Fruit fly (Drosophila melanogaster) whole organism, pupa: ENCODE measurements around the gene por.

Source experiments
- CG10348 ChIP-seq: fragments of 200-800 bp; sonication (Bioruptor generic); IDR thresholded peaks from 2 replicates; pipeline ENCODE4 v1.3.6; 2022; ENCODE audit warnings: missing biosample characterization, missing genetic modification characterization
- CG12605 ChIP-seq: fragments of 200-800 bp; sonication (Bioruptor generic); IDR thresholded peaks from 2 replicates; pipeline ENCODE4 v1.3.6; 2022; ENCODE audit warnings: missing biosample characterization, missing genetic modification characterization
- CG13204 ChIP-seq: fragments of 200-800 bp; sonication (Bioruptor generic); optimal IDR thresholded peaks from 2 replicates; lab custom pipeline; 2018; ENCODE audit warnings: missing biosample characterization, mild to moderate bottlenecking, missing genetic modification characterization, moderate library complexity
- CG14655 ChIP-seq: fragments of 200-800 bp; sonication (Bioruptor generic); optimal IDR thresholded peaks from 3 replicates; lab custom pipeline; 2017; ENCODE audit warnings: mild to moderate bottlenecking, missing biosample characterization, missing genetic modification reagents, missing genetic modification characterization
- CG15710 ChIP-seq: fragments of 200-800 bp; sonication (Bioruptor generic); optimal IDR thresholded peaks from 2 replicates; lab custom pipeline; 2018; ENCODE audit warnings: missing biosample characterization, mild to moderate bottlenecking, missing genetic modification characterization, moderate library complexity
- CG17806 ChIP-seq: fragments of 200-800 bp; sonication (Bioruptor generic); optimal IDR thresholded peaks from 2 replicates; lab custom pipeline; 2018; ENCODE audit warnings: missing biosample characterization, mild to moderate bottlenecking, missing genetic modification characterization, moderate library complexity
- CG32121 ChIP-seq: fragments of 200-800 bp; sonication (Bioruptor generic); IDR thresholded peaks from 2 replicates; pipeline ENCODE4 v1.3.6; 2022; ENCODE audit warnings: missing biosample characterization, missing genetic modification characterization
- CG34367 ChIP-seq: fragments of 200-800 bp; sonication (Bioruptor generic); optimal IDR thresholded peaks from 2 replicates; lab custom pipeline; 2018; ENCODE audit warnings: missing biosample characterization, mild to moderate bottlenecking, missing genetic modification characterization
- CG4496 ChIP-seq: fragments of 200-800 bp; sonication (Bioruptor generic); IDR thresholded peaks from 3 replicates; pipeline ENCODE4 v1.3.6; 2022; ENCODE audit warnings: missing biosample characterization, missing genetic modification characterization
- CG8159 ChIP-seq: fragments of 200-800 bp; sonication (Bioruptor generic); optimal IDR thresholded peaks from 3 replicates; lab custom pipeline; 2018; ENCODE audit warnings: missing biosample characterization, mild to moderate bottlenecking, missing genetic modification characterization, moderate library complexity
- CG8301 ChIP-seq: fragments of 200-800 bp; sonication (Bioruptor generic); optimal IDR thresholded peaks from 2 replicates; lab custom pipeline; 2018; ENCODE audit warnings: missing biosample characterization, mild to moderate bottlenecking, missing genetic modification characterization
- CG9948 ChIP-seq: fragments of 200-800 bp; sonication (Bioruptor generic); optimal IDR thresholded peaks from 2 replicates; lab custom pipeline; 2018; ENCODE audit warnings: missing biosample characterization, mild to moderate bottlenecking, missing genetic modification characterization, moderate library complexity
- D1 ChIP-seq: fragments of 200-800 bp; sonication (Bioruptor generic); optimal IDR thresholded peaks from 2 replicates; lab custom pipeline; 2018; ENCODE audit warnings: missing biosample characterization, mild to moderate bottlenecking, missing genetic modification characterization, moderate library complexity
- EcR ChIP-seq: fragments of 200-800 bp; sonication (Bioruptor generic); optimal IDR thresholded peaks from 3 replicates; lab custom pipeline; 2019; ENCODE audit warnings: missing biosample characterization, missing genetic modification characterization, mild to moderate bottlenecking, moderate library complexity, missing genetic modification reagents
- Ets98B ChIP-seq: fragments of 200-800 bp; sonication (Bioruptor generic); IDR thresholded peaks from 2 replicates; pipeline ENCODE4 v1.3.6; 2022; ENCODE audit warnings: missing biosample characterization, missing genetic modification characterization
- Pif1A ChIP-seq: fragments of 200-800 bp; sonication (Bioruptor generic); optimal IDR thresholded peaks from 3 replicates; lab custom pipeline; 2016; ENCODE audit warnings: missing biosample characterization, missing genetic modification characterization
- Pif1B ChIP-seq: fragments of 200-800 bp; sonication (Bioruptor generic); optimal IDR thresholded peaks from 3 replicates; lab custom pipeline; 2016; ENCODE audit warnings: missing biosample characterization, missing genetic modification characterization
- Snoo ChIP-seq: fragments of 200-800 bp; sonication (Bioruptor generic); optimal IDR thresholded peaks from 3 replicates; lab custom pipeline; 2017; ENCODE audit warnings: missing biosample characterization, mild to moderate bottlenecking, missing genetic modification characterization, inconsistent platforms
- fd96Ca ChIP-seq: fragments of 200-800 bp; sonication (Bioruptor generic); IDR thresholded peaks from 3 replicates; pipeline ENCODE4 v1.3.6; 2022; ENCODE audit warnings: missing biosample characterization, missing genetic modification characterization
- gl ChIP-seq: fragments of 200-800 bp; sonication (Bioruptor generic); optimal IDR thresholded peaks from 2 replicates; lab custom pipeline; 2018; ENCODE audit warnings: missing biosample characterization, mild to moderate bottlenecking, missing genetic modification characterization
- rn ChIP-seq: fragments of 200-800 bp; sonication (Bioruptor generic); IDR thresholded peaks from 2 replicates; pipeline ENCODE4 v1.3.6; 2022; ENCODE audit warnings: missing biosample characterization, missing genetic modification characterization

por gene

dm6 chrX:18399965-18400364, 20.3 kb upstream of the por start, which contains the start of gene CG34328:
TSS of gene CG34328 (minus strand) at chrX:18400065.
- TF ChIP-seq Ets98B (GFP tag; lab: Robert Waterston, UW) (no peak), D1 (no peak), CG8159 (tag; lab: Kevin White, UChicago) (no peak), Snoo (tag; lab: Kevin White, UChicago) (no peak), fd96Ca (GFP tag; lab: Robert Waterston, UW) (no peak), Pif1A (GFP tag; lab: Kevin White, UChicago) (no peak), Pif1B (GFP tag; lab: Kevin White, UChicago) (no peak), CG32121 (GFP tag; lab: Robert Waterston, UW) (no peak), EcR (GFP tag; lab: Kevin White, UChicago) (no peak), CG8301 (tag; lab: Kevin White, UChicago) (no peak), CG14655 (GFP tag; lab: Kevin White, UChicago) (no peak), CG17806 (tag; lab: Kevin White, UChicago) (no peak)

- TF ChIP-seq EcR (GFP tag; lab: Kevin White, UChicago) (peak; percentile 75), rn (GFP tag; lab: Robert Waterston, UW) (no peak), CG14655 (GFP tag; lab: Kevin White, UChicago) (no peak)
Measured at dm6 chrX:18395157-18395556, 15.5 kb upstream of the por start.

dm6 chrX:18386784-18387183, 7.1 kb upstream of the por start, which contains the start of gene Tsf1:
TSS of gene Tsf1 (plus strand) at chrX:18387084.
- no peak for TF ChIP-seq Ets98B (GFP tag; lab: Robert Waterston, UW)
- no peak for TF ChIP-seq CG8159 (tag; lab: Kevin White, UChicago)
- no peak for TF ChIP-seq CG10348
- TF ChIP-seq CG8301 (tag; lab: Kevin White, UChicago): no peak
- TF ChIP-seq CG14655 (GFP tag; lab: Kevin White, UChicago): no peak
- TF ChIP-seq CG15710: no peak
- TF ChIP-seq CG32121 (GFP tag; lab: Robert Waterston, UW): no peak
- TF ChIP-seq CG34367 (tag; lab: Kevin White, UChicago): no peak
- no peak for TF ChIP-seq CG9948
- no peak for TF ChIP-seq Pif1B (GFP tag; lab: Kevin White, UChicago)
- no peak for TF ChIP-seq rn (GFP tag; lab: Robert Waterston, UW)
- no peak for TF ChIP-seq CG13204 (GFP tag; lab: Kevin White, UChicago)
- TF ChIP-seq gl (tag; lab: Kevin White, UChicago): no peak
- TF ChIP-seq CG12605 (GFP tag; lab: Robert Waterston, UW): no peak

dm6 chrX:18385801-18386200, 6.1 kb upstream of the por start:
- TF ChIP-seq EcR (GFP tag; lab: Kevin White, UChicago) (peak; percentile 57), CG4496 (GFP tag; lab: Robert Waterston, UW) (peak; percentile 60; the same call in 2 of the 3 replicates), D1 (no peak)
- TF ChIP-seq, all 21 proteins: peak for 2

dm6 chrX:18385056-18385455, 5.4 kb upstream of the por start, which contains the start of gene betaCOP:
TSS of gene betaCOP (minus strand) at chrX:18385242.
- TF ChIP-seq CG8301 (tag; lab: Kevin White, UChicago) (no peak), CG17806 (tag; lab: Kevin White, UChicago) (no peak), CG32121 (GFP tag; lab: Robert Waterston, UW) (no peak), CG14655 (GFP tag; lab: Kevin White, UChicago) (no peak), D1 (no peak), CG9948 (no peak), fd96Ca (GFP tag; lab: Robert Waterston, UW) (no peak), rn (GFP tag; lab: Robert Waterston, UW) (no peak), Pif1B (GFP tag; lab: Kevin White, UChicago) (no peak), CG8159 (tag; lab: Kevin White, UChicago) (no peak), CG34367 (tag; lab: Kevin White, UChicago) (no peak), CG13204 (GFP tag; lab: Kevin White, UChicago) (no peak), EcR (GFP tag; lab: Kevin White, UChicago) (no peak), CG10348 (no peak), Snoo (tag; lab: Kevin White, UChicago) (no peak), CG4496 (GFP tag; lab: Robert Waterston, UW) (no peak), Ets98B (GFP tag; lab: Robert Waterston, UW) (no peak), gl (tag; lab: Kevin White, UChicago) (no peak)
- TF ChIP-seq, all 21 proteins: peak for 0

- TF ChIP-seq D1 (no peak), gl (tag; lab: Kevin White, UChicago) (no peak), CG15710 (no peak), CG9948 (no peak), CG10348 (no peak), CG8159 (tag; lab: Kevin White, UChicago) (no peak), CG17806 (tag; lab: Kevin White, UChicago) (no peak), CG34367 (tag; lab: Kevin White, UChicago) (no peak), Ets98B (GFP tag; lab: Robert Waterston, UW) (no peak), CG12605 (GFP tag; lab: Robert Waterston, UW) (no peak), EcR (GFP tag; lab: Kevin White, UChicago) (no peak), fd96Ca (GFP tag; lab: Robert Waterston, UW) (no peak), rn (GFP tag; lab: Robert Waterston, UW) (no peak), CG8301 (tag; lab: Kevin White, UChicago) (no peak), CG32121 (GFP tag; lab: Robert Waterston, UW) (no peak), CG13204 (GFP tag; lab: Kevin White, UChicago) (no peak), Pif1A (GFP tag; lab: Kevin White, UChicago) (no peak), Snoo (tag; lab: Kevin White, UChicago) (no peak), CG4496 (GFP tag; lab: Robert Waterston, UW) (no peak)
Measured at dm6 chrX:18374421-18374935, 5.2 kb downstream of the por start.
